Worm (Caenorhabditis elegans): ENCODE measurements around the gene T15B12.1.

The T15B12.1 gene

ce11 chrIII:5344561-5344960, 56.6 kb downstream of the T15B12.1 start:
- TF ChIP-seq flt-1 (GFP tag; IDR thresholded peaks at IDR 0.05) (no peak), ama-1 (optimal IDR thresholded peaks at IDR 0.05) (no peak), pes-1 (GFP tag; IDR thresholded peaks at IDR 0.05) (no peak), hmbx-1 (tag; optimal IDR thresholded peaks at IDR 0.05) (no peak), ets-7 (tag; optimal IDR thresholded peaks at IDR 0.05) (no peak), tbx-37 (GFP tag; conservative IDR thresholded peaks at IDR 0.05) (no peak), hmg-4 (GFP tag; optimal IDR thresholded peaks at IDR 0.05) (no peak), scrt-1 (GFP tag; IDR thresholded peaks at IDR 0.05) (no peak)

- no peak for TF ChIP-seq hmg-4 (GFP tag; optimal IDR thresholded peaks at IDR 0.05)
- no peak for TF ChIP-seq ets-7 (tag; optimal IDR thresholded peaks at IDR 0.05)
These were observed 58.0 kb downstream of the T15B12.1 start, which contains the start of gene glrx-21 for ce11 chrIII:5346017-5346416. Gene glrx-21 (minus strand): TSS chrIII:5346117.

Measured in whole organism, early embryonic.